Fruit fly (Drosophila melanogaster): ENCODE data around the gene Es2.

Es2 gene

DNA sequence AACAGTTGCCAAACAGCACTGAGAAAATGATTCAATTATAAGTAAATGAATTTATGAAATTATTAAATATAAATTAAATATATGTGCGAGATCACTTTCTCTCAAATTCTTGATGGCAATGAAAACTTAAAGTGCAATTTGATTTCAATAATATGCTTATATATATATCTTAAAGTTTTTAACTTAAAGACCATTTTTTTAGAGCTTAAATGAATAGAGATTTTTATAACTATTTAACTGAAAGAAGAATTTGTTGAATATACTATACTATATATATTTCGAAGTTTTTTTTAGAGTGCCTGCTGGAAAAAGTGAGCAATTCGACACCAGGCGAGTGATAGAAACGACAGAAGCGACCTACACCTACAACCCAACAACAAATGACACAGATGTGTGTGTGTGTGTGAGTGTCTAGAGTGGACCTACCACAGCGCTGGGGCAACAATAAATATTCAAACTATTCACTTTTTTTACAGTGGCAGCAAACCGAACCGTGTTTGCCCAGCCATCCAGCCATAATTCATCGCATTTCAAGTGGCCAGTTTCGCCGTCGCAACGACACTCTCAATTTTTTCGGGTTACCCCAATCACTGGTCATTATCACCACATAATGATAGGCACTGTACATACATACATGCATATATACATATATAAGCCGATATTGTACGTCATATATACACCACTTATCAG lies 16.3 kb upstream of the Es2 start (continued):
- TF ChIP-seq cato (GFP tag; optimal IDR thresholded peaks at IDR 0.05; ENCODE audit: borderline replicate concordance) (no peak), Doc3 (GFP tag; IDR thresholded peaks at IDR 0.05; ENCODE audit: partially characterized antibody) (no peak), otp (GFP tag; IDR thresholded peaks at IDR 0.05) (no peak), Bteb2 (GFP tag; optimal IDR thresholded peaks at IDR 0.05) (no peak), CG15479 (GFP tag; optimal IDR thresholded peaks at IDR 0.05) (no peak), Oaz (GFP tag; IDR thresholded peaks at IDR 0.05) (peak; percentile 29; the same call in 1 of the 2 replicates), pros (GFP tag; optimal IDR thresholded peaks at IDR 0.05) (no peak), cg (GFP tag; optimal IDR thresholded peaks at IDR 0.05) (peak; percentile 54), amos (GFP tag; IDR thresholded peaks at IDR 0.05; ENCODE audit: partially characterized antibody) (no peak), Hr3 (GFP tag; optimal IDR thresholded peaks at IDR 0.05) (peak; percentile 45), pan (optimal IDR thresholded peaks at IDR 0.05) (no peak), pan (GFP tag; optimal IDR thresholded peaks at IDR 0.05 in 1 of 2, IDR thresholded peaks at IDR 0.05 in 1 of 2) (no peak), knrl (GFP tag; IDR thresholded peaks at IDR 0.05; ENCODE audit: partially characterized antibody) (no peak), Meics (GFP tag; optimal IDR thresholded peaks at IDR 0.05) (peak; percentile 22), CG17359 (tag; optimal IDR thresholded peaks at IDR 0.05) (peak; percentile 60), zen2 (GFP tag; IDR thresholded peaks at IDR 0.05; ENCODE audit: partially characterized antibody) (no peak), CG6683 (GFP tag; optimal IDR thresholded peaks at IDR 0.05) (no peak), CG13123 (GFP tag; optimal IDR thresholded peaks at IDR 0.05) (no peak), CG15269 (tag; optimal IDR thresholded peaks at IDR 0.05) (peak; percentile 57), MESR4 (GFP tag; optimal IDR thresholded peaks at IDR 0.05) (no peak), dpn (GFP tag; optimal IDR thresholded peaks at IDR 0.05) (no peak), klu (GFP tag; IDR thresholded peaks at IDR 0.05) (no peak), CG12071 (GFP tag; optimal IDR thresholded peaks at IDR 0.05) (no peak), Poxn (GFP tag; IDR thresholded peaks at IDR 0.05) (no peak), oc (tag; optimal IDR thresholded peaks at IDR 0.05) (peak; percentile 14), Hand (GFP tag; optimal IDR thresholded peaks at IDR 0.05) (no peak), cwo (GFP tag; optimal IDR thresholded peaks at IDR 0.05) (peak; percentile 11), H2.0 (GFP tag; IDR thresholded peaks at IDR 0.05) (no peak), CG4282 (GFP tag; optimal IDR thresholded peaks at IDR 0.05) (no peak), ci (GFP tag; IDR thresholded peaks at IDR 0.05) (peak; percentile 75), Dfd (GFP tag; optimal IDR thresholded peaks at IDR 0.05) (no peak), caup (GFP tag; optimal IDR thresholded peaks at IDR 0.05; ENCODE audit: severe bottlenecking) (no peak), crol (GFP tag; IDR thresholded peaks at IDR 0.05) (no peak), Dp (GFP tag; optimal IDR thresholded peaks at IDR 0.05) (no peak), CG9437 (GFP tag; optimal IDR thresholded peaks at IDR 0.05) (peak; percentile 54), CG12104 (GFP tag; optimal IDR thresholded peaks at IDR 0.05) (no peak), cad (GFP tag; optimal IDR thresholded peaks at IDR 0.05) (no peak), sim (GFP tag; IDR thresholded peaks at IDR 0.05) (peak; percentile 32; the same call in 1 of the 2 replicates), Ets97D (GFP tag; optimal IDR thresholded peaks at IDR 0.05) (no peak), Hmr (GFP tag; optimal IDR thresholded peaks at IDR 0.05) (peak; percentile 46), CG10267 (tag; optimal IDR thresholded peaks at IDR 0.05) (peak; percentile 77), chinmo (GFP tag; IDR thresholded peaks at IDR 0.05; ENCODE audit: partially characterized antibody) (no peak), pb (GFP tag; optimal IDR thresholded peaks at IDR 0.05) (no peak), CG14965 (GFP tag; optimal IDR thresholded peaks at IDR 0.05; ENCODE audit: borderline replicate concordance) (no peak), Dip3 (GFP tag; optimal IDR thresholded peaks at IDR 0.05) (no peak), Med (GFP tag) (peak; percentile 76), Asciz (GFP tag; optimal IDR thresholded peaks at IDR 0.05) (no peak), jigr1 (GFP tag; IDR thresholded peaks at IDR 0.05) (no peak), Ssrp (tag; optimal IDR thresholded peaks at IDR 0.05) (peak; percentile 81)
